Worm (Caenorhabditis elegans) whole organism, late embryonic: ENCODE results near the gene Y56A3A.41.
A peak's percentile ranks its signal among the peaks of the same experiment; 100 is the strongest.

Source experiments
- C08G9.2 ChIP-seq: sonication (generic microtip); optimal IDR thresholded peaks from 2 replicates; lab custom pipeline; 2016; ENCODE audit warnings: mild to moderate bottlenecking, missing genetic modification characterization, moderate library complexity, missing compliant biosample characterization
- F13H6.1 ChIP-seq: sonication (generic microtip); optimal IDR thresholded peaks from 2 replicates; lab custom pipeline; 2016; ENCODE audit warnings: missing genetic modification characterization, missing compliant biosample characterization
- K02D7.2 ChIP-seq: sonication (generic microtip); optimal IDR thresholded peaks from 2 replicates; lab custom pipeline; 2017; ENCODE audit warnings: mild to moderate bottlenecking, missing genetic modification characterization, missing compliant biosample characterization
- Y22D7AL.16 ChIP-seq: sonication (generic microtip); optimal IDR thresholded peaks from 2 replicates; lab custom pipeline; 2016; ENCODE audit warnings: missing genetic modification characterization, missing compliant biosample characterization
- ahr-1 ChIP-seq: sonication (generic microtip); optimal IDR thresholded peaks from 2 replicates; lab custom pipeline; 2016; ENCODE audit warnings: missing genetic modification characterization, missing compliant biosample characterization
- ceh-14 ChIP-seq: sonication (generic microtip); optimal IDR thresholded peaks from 2 replicates; lab custom pipeline; 2016; ENCODE audit warnings: missing genotype, missing genetic modification characterization, missing compliant biosample characterization
- ceh-18 ChIP-seq: sonication (generic microtip); optimal IDR thresholded peaks from 2 replicates; lab custom pipeline; 2016; ENCODE audit warnings: missing genetic modification characterization, missing compliant biosample characterization
- ceh-2 ChIP-seq: sonication (generic microtip); optimal IDR thresholded peaks from 2 replicates; lab custom pipeline; 2016; ENCODE audit warnings: missing genotype, missing genetic modification characterization, missing compliant biosample characterization
- ceh-24 ChIP-seq: sonication (generic microtip); optimal IDR thresholded peaks from 2 replicates; lab custom pipeline; 2016; ENCODE audit warnings: mild to moderate bottlenecking, missing genetic modification characterization, missing compliant biosample characterization
- ceh-31 ChIP-seq: sonication (generic microtip); optimal IDR thresholded peaks from 2 replicates; lab custom pipeline; 2016; ENCODE audit warnings: missing genetic modification characterization, missing compliant biosample characterization
- ceh-34 ChIP-seq: sonication (generic microtip); optimal IDR thresholded peaks from 2 replicates; lab custom pipeline; 2016; ENCODE audit warnings: mild to moderate bottlenecking, missing genetic modification characterization, missing compliant biosample characterization
- ceh-48 ChIP-seq: sonication (generic microtip); optimal IDR thresholded peaks from 2 replicates; lab custom pipeline; 2016; ENCODE audit warnings: missing genetic modification characterization, inconsistent platforms, missing compliant biosample characterization
- che-1 ChIP-seq: sonication (generic microtip); optimal IDR thresholded peaks from 2 replicates; lab custom pipeline; 2016; ENCODE audit warnings: mild to moderate bottlenecking, missing genetic modification characterization, missing compliant biosample characterization
- dmd-4 ChIP-seq: sonication (generic microtip); optimal IDR thresholded peaks from 2 replicates; lab custom pipeline; 2016; ENCODE audit warnings: borderline replicate concordance, missing genetic modification characterization, missing compliant biosample characterization
- elt-2 ChIP-seq: sonication (generic microtip); optimal IDR thresholded peaks from 2 replicates; lab custom pipeline; 2016; ENCODE audit warnings: missing genetic modification reagents, missing genetic modification characterization, missing compliant biosample characterization
- fax-1 ChIP-seq: sonication (generic microtip); optimal IDR thresholded peaks from 2 replicates; lab custom pipeline; 2016; ENCODE audit warnings: missing genotype, missing genetic modification characterization, missing compliant biosample characterization
- fkh-10 ChIP-seq: fragments of 150-350 bp; optimal IDR thresholded peaks from 2 replicates; lab custom pipeline; 2014; ENCODE audit warnings: missing biosample characterization, missing genetic modification reagents, missing genetic modification characterization
- fkh-6 ChIP-seq: sonication (generic microtip); optimal IDR thresholded peaks from 2 replicates; lab custom pipeline; 2016; ENCODE audit warnings: missing genetic modification characterization, missing compliant biosample characterization
- gmeb-2 ChIP-seq: sonication (generic microtip); optimal IDR thresholded peaks from 2 replicates; lab custom pipeline; 2016; ENCODE audit warnings: missing genetic modification characterization, inconsistent platforms, missing compliant biosample characterization
- hlh-30 ChIP-seq: sonication (generic microtip); optimal IDR thresholded peaks from 2 replicates; lab custom pipeline; 2017; ENCODE audit warnings: antibody characterized with exemption, missing genetic modification characterization, missing compliant biosample characterization; ENCODE audit not compliant: insufficient read depth
- hlh-8 ChIP-seq: sonication (generic microtip); optimal IDR thresholded peaks from 2 replicates; lab custom pipeline; 2016; ENCODE audit warnings: missing genotype, missing genetic modification characterization, missing compliant biosample characterization
- lim-6 ChIP-seq: sonication (generic microtip); optimal IDR thresholded peaks from 2 replicates; lab custom pipeline; 2016; ENCODE audit warnings: missing genetic modification characterization, missing compliant biosample characterization
- mec-3 ChIP-seq: sonication (generic microtip); optimal IDR thresholded peaks from 2 replicates; lab custom pipeline; 2016; ENCODE audit warnings: borderline replicate concordance, missing genetic modification characterization, missing compliant biosample characterization
- nfya-1 ChIP-seq: sonication (generic microtip); optimal IDR thresholded peaks from 2 replicates; lab custom pipeline; 2017; ENCODE audit warnings: missing genetic modification characterization, mild to moderate bottlenecking, missing compliant biosample characterization, antibody characterized with exemption, moderate library complexity
- nhr-232 ChIP-seq: sonication (generic microtip); optimal IDR thresholded peaks from 2 replicates; lab custom pipeline; 2016; ENCODE audit warnings: missing genetic modification characterization, missing compliant biosample characterization
- odd-2 ChIP-seq: sonication (generic microtip); optimal IDR thresholded peaks from 2 replicates; lab custom pipeline; 2017; ENCODE audit warnings: antibody characterized with exemption, mild to moderate bottlenecking, missing genetic modification characterization, missing compliant biosample characterization
- pha-2 ChIP-seq: sonication (generic microtip); optimal IDR thresholded peaks from 2 replicates; lab custom pipeline; 2017; ENCODE audit warnings: mild to moderate bottlenecking, missing genetic modification characterization, missing compliant biosample characterization
- pha-4 ChIP-seq: fragments of 150-350 bp; optimal IDR thresholded peaks from 2 replicates; lab custom pipeline; 2018; ENCODE audit warnings: missing biosample characterization, missing genetic modification reagents, missing genetic modification characterization
- ref-2 ChIP-seq: sonication (generic microtip); optimal IDR thresholded peaks from 2 replicates; lab custom pipeline; 2016; ENCODE audit warnings: missing genetic modification characterization, missing compliant biosample characterization
- rnt-1 ChIP-seq: sonication (generic microtip); optimal IDR thresholded peaks from 2 replicates; lab custom pipeline; 2016; ENCODE audit warnings: missing genetic modification characterization, missing compliant biosample characterization
- sox-2 ChIP-seq: fragments of 200-800 bp; sonication (Bioruptor generic); IDR thresholded peaks from 2 replicates; pipeline ENCODE4 v1.3.6; 2022; ENCODE audit warnings: missing genetic modification reagents, missing genetic modification characterization, missing compliant biosample characterization
- tbx-2 ChIP-seq: sonication (generic microtip); optimal IDR thresholded peaks from 2 replicates; lab custom pipeline; 2016; ENCODE audit warnings: missing genetic modification characterization, missing compliant biosample characterization
- tbx-7 ChIP-seq: sonication (generic microtip); optimal IDR thresholded peaks from 2 replicates; lab custom pipeline; 2016; ENCODE audit warnings: missing genotype, missing genetic modification characterization, missing compliant biosample characterization
- ttx-3 ChIP-seq: sonication (generic microtip); optimal IDR thresholded peaks from 2 replicates; lab custom pipeline; 2016; ENCODE audit warnings: missing genetic modification reagents, missing genetic modification characterization, missing compliant biosample characterization
- zip-5 ChIP-seq: sonication (generic microtip); optimal IDR thresholded peaks from 2 replicates; lab custom pipeline; 2016; ENCODE audit warnings: missing genetic modification characterization, missing compliant biosample characterization
- ztf-16 ChIP-seq: sonication (generic microtip); optimal IDR thresholded peaks from 2 replicates; lab custom pipeline; 2017; ENCODE audit warnings: missing genetic modification characterization, missing compliant biosample characterization

The Y56A3A.41 gene

ce11 chrIII:11848317-11848716 lies 44.5 kb downstream of the Y56A3A.41 start:
- peak; percentile 62 for TF ChIP-seq ceh-2 (tag; lab: Kevin White, UChicago)
- TF ChIP-seq rnt-1 (tag; lab: Kevin White, UChicago), result peak; percentile 58
- TF ChIP-seq ahr-1, result peak; percentile 27
- peak; percentile 62 for TF ChIP-seq C08G9.2 (tag; lab: Kevin White, UChicago)
- no peak for TF ChIP-seq ztf-16
- peak; percentile 52 for TF ChIP-seq lim-6 (tag; lab: Kevin White, UChicago)
- peak; percentile 34 for TF ChIP-seq fkh-6
- TF ChIP-seq ceh-14 (tag; lab: Kevin White, UChicago), result peak; percentile 64
- TF ChIP-seq che-1, result no peak
- TF ChIP-seq ceh-34 (tag; lab: Kevin White, UChicago), result peak; percentile 24
- TF ChIP-seq F13H6.1 (tag; lab: Kevin White, UChicago), result peak; percentile 44
- TF ChIP-seq tbx-2 (tag; lab: Kevin White, UChicago), result peak; percentile 82
- TF ChIP-seq zip-5, result peak; percentile 57
- TF ChIP-seq sox-2, result no peak
- peak; percentile 88 for TF ChIP-seq ceh-31 (tag; lab: Kevin White, UChicago)
- TF ChIP-seq dmd-4 (tag; lab: Kevin White, UChicago), result peak; percentile 42
- TF ChIP-seq tbx-7 (tag; lab: Kevin White, UChicago), result peak; percentile 52
- peak; percentile 56 for TF ChIP-seq hlh-8 (tag; lab: Kevin White, UChicago)
- no peak for TF ChIP-seq pha-2
- TF ChIP-seq fax-1, result peak; percentile 52
- TF ChIP-seq pha-4 (tag; lab: Kevin White, UChicago), result no peak
- TF ChIP-seq nfya-1 (tag; lab: Kevin White, UChicago), result no peak
- TF ChIP-seq ref-2 (tag; lab: Kevin White, UChicago), result peak; percentile 67
- no peak for TF ChIP-seq ceh-24 (tag; lab: Kevin White, UChicago)
- no peak for TF ChIP-seq gmeb-2 (tag; lab: Kevin White, UChicago)
- TF ChIP-seq K02D7.2 (tag; lab: Kevin White, UChicago), result peak; percentile 4

ce11 chrIII:11847658-11848202 lies 45.1 kb downstream of the Y56A3A.41 start, which contains the start of gene mif-1:
mif-1 (plus strand) TSS chrIII:11848152.
- TF ChIP-seq hlh-30 (tag; lab: Kevin White, UChicago) (peak; percentile 30), elt-2 (peak; percentile 26), ceh-48 (tag; lab: Kevin White, UChicago) (no peak), lim-6 (tag; lab: Kevin White, UChicago) (no peak), ceh-18 (tag; lab: Kevin White, UChicago) (no peak), fax-1 (no peak), rnt-1 (tag; lab: Kevin White, UChicago) (no peak), nfya-1 (tag; lab: Kevin White, UChicago) (peak; percentile 68), nhr-232 (tag; lab: Kevin White, UChicago) (no peak)

- no peak for TF ChIP-seq rnt-1 (tag; lab: Kevin White, UChicago)
- TF ChIP-seq ceh-48 (tag; lab: Kevin White, UChicago), result peak; percentile 4
Observed at ce11 chrIII:11847014-11847413, 45.8 kb downstream of the Y56A3A.41 start.

- TF ChIP-seq K02D7.2 (tag; lab: Kevin White, UChicago) (no peak), fkh-10 (GFP tag; lab: Kevin White, UChicago) (no peak), Y22D7AL.16 (tag; lab: Kevin White, UChicago) (no peak), mec-3 (tag; lab: Kevin White, UChicago) (no peak), ref-2 (tag; lab: Kevin White, UChicago) (no peak), ahr-1 (no peak), gmeb-2 (tag; lab: Kevin White, UChicago) (no peak), ttx-3 (tag; lab: Kevin White, UChicago) (no peak), odd-2 (tag; lab: Kevin White, UChicago) (no peak), nfya-1 (tag; lab: Kevin White, UChicago) (no peak)
Observed at ce11 chrIII:11846365-11846764, 46.5 kb downstream of the Y56A3A.41 start, which contains the start of gene ntl-3. ntl-3 (minus strand) TSS chrIII:11846465.
